Fruit fly (Drosophila melanogaster): ENCODE results near the gene PIG-F.

Gene PIG-F

DNA sequence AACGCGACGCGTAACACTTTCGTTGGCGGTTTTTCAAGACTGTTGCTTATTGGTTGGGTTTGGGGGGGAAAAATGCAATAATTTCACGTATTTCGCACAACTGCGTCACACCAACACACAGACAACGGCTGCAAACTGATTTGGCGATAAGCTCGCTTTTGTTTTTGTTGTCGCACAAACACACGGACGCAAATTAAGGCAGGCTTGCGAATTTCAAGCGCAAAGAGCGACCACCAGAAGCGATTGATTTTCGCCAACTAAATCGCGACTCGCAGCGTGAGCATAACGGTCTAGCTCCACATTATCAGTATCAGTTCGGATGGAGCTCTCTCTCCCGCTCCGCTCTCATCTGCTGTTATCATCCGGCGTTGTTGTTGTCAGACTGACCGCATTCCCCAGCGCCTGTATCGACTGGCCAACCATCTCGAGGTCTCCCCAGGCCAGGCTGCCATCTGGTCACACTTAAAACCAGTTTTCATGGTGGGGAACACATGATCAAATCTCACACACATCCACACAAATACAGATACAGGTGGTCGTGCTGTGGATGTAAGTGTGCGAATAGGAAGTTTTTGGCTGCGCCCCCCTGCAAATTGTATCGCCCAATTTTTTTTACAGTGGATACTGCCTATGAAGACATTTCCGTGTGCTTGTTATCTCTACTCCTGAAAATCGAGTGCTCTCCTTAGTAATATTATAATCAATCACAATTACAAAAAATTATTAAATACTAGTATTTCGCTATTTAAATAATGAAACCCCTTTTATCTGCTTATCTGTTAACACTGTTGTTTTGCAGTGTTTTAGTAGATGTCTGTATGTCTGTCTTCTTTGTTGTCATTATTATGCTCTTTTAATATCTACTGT, 20.7 kb downstream of the PIG-F start (continued):
- TF ChIP-seq CG6689 (GFP tag; IDR thresholded peaks at IDR 0.05): peak; percentile 51
- TF ChIP-seq CG16815 (GFP tag; optimal IDR thresholded peaks at IDR 0.05): peak; percentile 45
- peak; percentile 84 for TF ChIP-seq Med (GFP tag)
- peak; percentile 48 for TF ChIP-seq CG4854 (GFP tag; optimal IDR thresholded peaks at IDR 0.05)
- peak; percentile 71 for TF ChIP-seq Atf6 (GFP tag; IDR thresholded peaks at IDR 0.05)
- TF ChIP-seq en (GFP tag; optimal IDR thresholded peaks at IDR 0.05): no peak
- peak; percentile 67 for TF ChIP-seq CG9215 (GFP tag; IDR thresholded peaks at IDR 0.05)
- TF ChIP-seq CG7963 (GFP tag; IDR thresholded peaks at IDR 0.05; ENCODE audit: partially characterized antibody): 0 out of 3 replicates have a peak, but pooled peaks have one; percentile 11
- TF ChIP-seq Jarid2 (GFP tag; optimal IDR thresholded peaks at IDR 0.05): no peak
- peak; percentile 64 for TF ChIP-seq MBD-R2 (GFP tag; IDR thresholded peaks at IDR 0.05)
- peak; percentile 55 for TF ChIP-seq gfzf (GFP tag; optimal IDR thresholded peaks at IDR 0.05)
- peak; percentile 89 for TF ChIP-seq CG2120 (GFP tag; optimal IDR thresholded peaks at IDR 0.05)
- TF ChIP-seq YL-1 (GFP tag; optimal IDR thresholded peaks at IDR 0.05): no peak
- peak; percentile 53 for TF ChIP-seq CG17829 (tag; optimal IDR thresholded peaks at IDR 0.05)
- peak; percentile 77 for TF ChIP-seq CG3281 (GFP tag; optimal IDR thresholded peaks at IDR 0.05)
- peak; percentile 14 for TF ChIP-seq gcm2 (GFP tag; optimal IDR thresholded peaks at IDR 0.05)
- peak; percentile 56 for TF ChIP-seq CG13424 (tag; optimal IDR thresholded peaks at IDR 0.05)
- TF ChIP-seq schlank (tag; optimal IDR thresholded peaks at IDR 0.05): peak; percentile 44
- no peak for TF ChIP-seq Camta (GFP tag; optimal IDR thresholded peaks at IDR 0.05)

DNA sequence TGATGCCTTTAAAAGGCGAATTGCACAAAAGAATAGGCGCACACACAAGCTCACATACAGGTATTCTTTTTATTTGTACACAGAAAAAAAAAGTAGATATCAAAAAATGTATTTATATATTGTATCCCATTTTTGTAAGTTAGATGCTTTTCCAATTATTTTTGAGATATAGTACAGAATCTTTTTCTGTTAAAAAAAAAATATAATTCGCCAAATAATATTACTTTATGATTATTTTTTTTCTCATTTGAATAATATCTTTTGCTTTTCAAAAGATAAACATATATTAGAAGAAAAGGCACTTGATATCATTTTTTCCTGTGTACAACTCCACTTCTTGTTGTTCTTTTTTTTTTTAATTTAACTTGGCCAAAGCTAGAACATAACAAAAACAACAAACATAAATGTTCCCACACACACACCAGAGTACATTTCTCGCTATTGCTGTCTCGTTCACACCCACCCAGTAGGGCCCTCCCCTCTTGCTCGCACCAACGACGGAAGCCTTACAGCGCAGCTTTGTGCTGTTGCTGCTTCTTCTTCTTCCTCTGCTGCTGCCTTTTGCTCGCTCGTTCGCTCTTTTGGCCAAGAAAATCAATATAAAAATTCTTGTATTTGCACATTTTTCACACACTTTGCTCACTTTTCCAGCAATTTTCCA, 22.7 kb downstream of the PIG-F start:
- no peak for TF ChIP-seq fu2 (GFP tag; optimal IDR thresholded peaks at IDR 0.05)
- TF ChIP-seq CG16863 (GFP tag; optimal IDR thresholded peaks at IDR 0.05): no peak
- peak; percentile 92 for TF ChIP-seq CG31441 (GFP tag; IDR thresholded peaks at IDR 0.05)
- TF ChIP-seq Atf3 (GFP tag; optimal IDR thresholded peaks at IDR 0.05): no peak
- TF ChIP-seq CG1024 (GFP tag; IDR thresholded peaks at IDR 0.05): no peak
- peak; percentile 10; the same call in 1 of the 3 replicates for TF ChIP-seq ci (GFP tag; IDR thresholded peaks at IDR 0.05)
- TF ChIP-seq zfh2 (GFP tag; optimal IDR thresholded peaks at IDR 0.05): no peak
- TF ChIP-seq CG10147 (GFP tag; optimal IDR thresholded peaks at IDR 0.05): peak; percentile 83
- peak; percentile 63 for TF ChIP-seq trem (tag; optimal IDR thresholded peaks at IDR 0.05)
- peak; percentile 45 for TF ChIP-seq Hand (GFP tag; optimal IDR thresholded peaks at IDR 0.05)
- no peak for TF ChIP-seq btn (GFP tag; optimal IDR thresholded peaks at IDR 0.05)
- TF ChIP-seq croc (GFP tag; conservative IDR thresholded peaks at IDR 0.05): peak; percentile 60
- TF ChIP-seq CG17186 (GFP tag; optimal IDR thresholded peaks at IDR 0.05): no peak
- no peak for TF ChIP-seq Hey (tag; optimal IDR thresholded peaks at IDR 0.05)
- TF ChIP-seq Taf1 (GFP tag; IDR thresholded peaks at IDR 0.05): 0 out of 2 replicates have a peak, but pooled peaks have one; percentile 25
- TF ChIP-seq CG2202 (tag; optimal IDR thresholded peaks at IDR 0.05): no peak
- TF ChIP-seq CG13894 (tag; optimal IDR thresholded peaks at IDR 0.05): peak; percentile 65
- no peak for TF ChIP-seq ash1 (GFP tag; optimal IDR thresholded peaks at IDR 0.05)
- TF ChIP-seq lola (GFP tag; optimal IDR thresholded peaks at IDR 0.05): peak in 2 of 3 experiments; percentile 17 to 73
- no peak for TF ChIP-seq prd (optimal IDR thresholded peaks at IDR 0.05)
- TF ChIP-seq prd (GFP tag; IDR thresholded peaks at IDR 0.05): peak; percentile 79
- TF ChIP-seq Med (GFP tag): peak; percentile 81
- TF ChIP-seq CG12155 (GFP tag; optimal IDR thresholded peaks at IDR 0.05): peak; percentile 50
- peak; percentile 55 for TF ChIP-seq CG10321 (GFP tag; IDR thresholded peaks at IDR 0.05)
- peak; percentile 57 for TF ChIP-seq CG18619 (GFP tag; optimal IDR thresholded peaks at IDR 0.05)
- peak; percentile 61 for TF ChIP-seq gcm (GFP tag; optimal IDR thresholded peaks at IDR 0.05)
- peak; percentile 67; the same call in 1 of the 2 replicates for TF ChIP-seq CG11085 (GFP tag; IDR thresholded peaks at IDR 0.05)
- TF ChIP-seq CG17912 (GFP tag; optimal IDR thresholded peaks at IDR 0.05): no peak
- no peak for TF ChIP-seq CG12071 (GFP tag; optimal IDR thresholded peaks at IDR 0.05)
- no peak for TF ChIP-seq sna (GFP tag; IDR thresholded peaks at IDR 0.05; ENCODE audit: partially characterized antibody)

Measured in whole organism, embryonic.